Worm (Caenorhabditis elegans) whole organism, mixed stage, embryonic: Measurements from ENCODE around the gene nspd-7.

Experiments
- M03D4.4 ChIP-seq: sonication (generic microtip); optimal IDR thresholded peaks from 2 replicates; lab custom pipeline; 2017; ENCODE audit warnings: mild to moderate bottlenecking, missing genetic modification characterization, missing compliant biosample characterization
- bed-3 ChIP-seq: fragments of 200-800 bp; sonication (Bioruptor generic); optimal IDR thresholded peaks from 3 replicates; lab custom pipeline; 2018; ENCODE audit warnings: mild to moderate bottlenecking, missing genetic modification characterization, moderate library complexity, missing compliant biosample characterization
- blmp-1 ChIP-seq: fragments of 150-350 bp; optimal IDR thresholded peaks from 2 replicates; lab custom pipeline; 2014; ENCODE audit warnings: missing biosample characterization, missing genetic modification characterization
- ceh-39 ChIP-seq: fragments of 150-350 bp; optimal IDR thresholded peaks from 2 replicates; lab custom pipeline; 2014; ENCODE audit warnings: missing biosample characterization, missing genetic modification characterization
- ceh-43 ChIP-seq: fragments of 200-800 bp; sonication (Bioruptor generic); optimal IDR thresholded peaks from 2 replicates; lab custom pipeline; 2018; ENCODE audit warnings: mild to moderate bottlenecking, missing genetic modification characterization, moderate library complexity, missing compliant biosample characterization
- ceh-83 ChIP-seq: fragments of 200-800 bp; sonication (Bioruptor generic); optimal IDR thresholded peaks from 2 replicates; lab custom pipeline; 2018; ENCODE audit warnings: mild to moderate bottlenecking, missing genetic modification characterization, missing compliant biosample characterization
- ces-1 ChIP-seq: fragments of 150-350 bp; optimal IDR thresholded peaks from 2 replicates; lab custom pipeline; 2014; ENCODE audit warnings: missing biosample characterization, missing genetic modification reagents, missing genetic modification characterization
- cnd-1 ChIP-seq: fragments of 200-800 bp; sonication (Bioruptor generic); optimal IDR thresholded peaks from 2 replicates; lab custom pipeline; 2018; ENCODE audit warnings: mild to moderate bottlenecking, missing genetic modification characterization, missing compliant biosample characterization
- drap-1 ChIP-seq: fragments of 200-800 bp; sonication (Bioruptor generic); optimal IDR thresholded peaks from 3 replicates; lab custom pipeline; 2018; ENCODE audit warnings: mild to moderate bottlenecking, missing genetic modification characterization, missing compliant biosample characterization
- elt-3 ChIP-seq: fragments of 150-350 bp; optimal IDR thresholded peaks from 2 replicates; lab custom pipeline; 2014; ENCODE audit warnings: missing biosample characterization, missing genetic modification characterization
- flh-1 ChIP-seq: fragments of 200-800 bp; sonication (Bioruptor generic); optimal IDR thresholded peaks from 2 replicates; lab custom pipeline; 2018; ENCODE audit warnings: mild to moderate bottlenecking, missing genetic modification characterization, moderate library complexity, missing compliant biosample characterization
- ham-2 ChIP-seq: fragments of 200-800 bp; sonication (Bioruptor generic); optimal IDR thresholded peaks from 2 replicates; lab custom pipeline; 2018; ENCODE audit warnings: mild to moderate bottlenecking, missing genetic modification characterization, missing compliant biosample characterization
- hlh-1 ChIP-seq: fragments of 150-350 bp; optimal IDR thresholded peaks from 2 replicates; lab custom pipeline; 2014; ENCODE audit warnings: missing biosample characterization, missing genetic modification reagents, missing genetic modification characterization
- lin-13 ChIP-seq: fragments of 150-350 bp; optimal IDR thresholded peaks from 2 replicates; lab custom pipeline; 2014; ENCODE audit warnings: missing biosample characterization, missing genetic modification characterization
- lin-32 ChIP-seq: fragments of 200-800 bp; sonication (Bioruptor generic); optimal IDR thresholded peaks from 2 replicates; lab custom pipeline; 2018; ENCODE audit warnings: mild to moderate bottlenecking, missing genetic modification characterization, missing compliant biosample characterization
- lsy-2 ChIP-seq: fragments of 150-350 bp; optimal IDR thresholded peaks from 2 replicates; lab custom pipeline; 2014; ENCODE audit warnings: missing biosample characterization, missing genetic modification characterization
- mab-5 ChIP-seq: fragments of 150-350 bp; optimal IDR thresholded peaks from 2 replicates; lab custom pipeline; 2014; ENCODE audit warnings: missing biosample characterization, missing genetic modification characterization
- mep-1 ChIP-seq: fragments of 150-350 bp; optimal IDR thresholded peaks from 2 replicates; lab custom pipeline; 2017; ENCODE audit warnings: missing biosample characterization, missing genetic modification reagents, missing genetic modification characterization, inconsistent platforms
- mls-2 ChIP-seq: sonication (generic microtip); optimal IDR thresholded peaks from 2 replicates; lab custom pipeline; 2016; ENCODE audit warnings: mild to moderate bottlenecking, missing genetic modification characterization, moderate library complexity, missing compliant biosample characterization
- nhr-2 ChIP-seq: fragments of 150-350 bp; optimal IDR thresholded peaks from 2 replicates; lab custom pipeline; 2014; ENCODE audit warnings: missing biosample characterization, missing genetic modification characterization
- nhr-28 ChIP-seq: fragments of 150-350 bp; optimal IDR thresholded peaks from 2 replicates; lab custom pipeline; 2014; ENCODE audit warnings: missing biosample characterization, missing genetic modification characterization
- nhr-76 ChIP-seq: sonication (generic microtip); optimal IDR thresholded peaks from 2 replicates; lab custom pipeline; 2017; ENCODE audit warnings: missing biosample characterization, missing genetic modification characterization
- pha-4 ChIP-seq: fragments of 150-350 bp; optimal IDR thresholded peaks from 2 replicates; lab custom pipeline; 2018; ENCODE audit warnings: missing biosample characterization, missing genetic modification reagents, missing genetic modification characterization
- sem-2 ChIP-seq: fragments of 200-800 bp; sonication (Bioruptor generic); optimal IDR thresholded peaks from 2 replicates; lab custom pipeline; 2018; ENCODE audit warnings: mild to moderate bottlenecking, missing genetic modification characterization, missing compliant biosample characterization
- tbx-8 ChIP-seq: fragments of 200-800 bp; sonication (Bioruptor generic); optimal IDR thresholded peaks from 2 replicates; lab custom pipeline; 2018; ENCODE audit warnings: mild to moderate bottlenecking, missing genetic modification characterization, moderate library complexity, missing compliant biosample characterization
- unc-120 ChIP-seq: sonication (generic microtip); optimal IDR thresholded peaks from 2 replicates; lab custom pipeline; 2017; ENCODE audit warnings: missing genetic modification characterization, missing compliant biosample characterization; ENCODE audit not compliant: poor library complexity, severe bottlenecking
- unc-39 ChIP-seq: fragments of 150-350 bp; optimal IDR thresholded peaks from 2 replicates; lab custom pipeline; 2014; ENCODE audit warnings: missing biosample characterization, missing genetic modification characterization
- unc-62 ChIP-seq: fragments of 150-350 bp; optimal IDR thresholded peaks from 2 replicates; lab custom pipeline; 2014; ENCODE audit warnings: missing biosample characterization, missing genetic modification reagents, missing genetic modification characterization
- zip-8 ChIP-seq: fragments of 150-350 bp; optimal IDR thresholded peaks from 2 replicates; lab custom pipeline; 2014; ENCODE audit warnings: missing biosample characterization, missing genetic modification characterization
- ztf-11 ChIP-seq: fragments of 150-350 bp; optimal IDR thresholded peaks from 2 replicates; lab custom pipeline; 2014; ENCODE audit warnings: missing biosample characterization, missing genetic modification characterization

Gene nspd-7

ce11 chrIV:10243276-10243675, 25.7 kb downstream of the nspd-7 start, which contains the start of gene tkt-1:
Gene tkt-1 (plus strand): TSS chrIV:10243612.
- TF ChIP-seq unc-62 = no peak
- TF ChIP-seq unc-39 (tag; lab: Kevin White, UChicago) = no peak
- TF ChIP-seq bed-3 (GFP tag; lab: Kevin White, UChicago) = no peak
- TF ChIP-seq elt-3 (tag; lab: Kevin White, UChicago) = no peak
- TF ChIP-seq cnd-1 (tag; lab: Kevin White, UChicago) = no peak
- no peak for TF ChIP-seq mep-1 (tag; lab: Kevin White, UChicago)
- no peak for TF ChIP-seq unc-120 (tag; lab: Kevin White, UChicago)
- no peak for TF ChIP-seq sem-2 (GFP tag; lab: Kevin White, UChicago)
- no peak for TF ChIP-seq nhr-28 (tag; lab: Kevin White, UChicago)
- TF ChIP-seq ceh-39 (tag; lab: Kevin White, UChicago) = no peak
- TF ChIP-seq mls-2 (tag; lab: Kevin White, UChicago) = no peak
- TF ChIP-seq ham-2 (GFP tag; lab: Kevin White, UChicago) = no peak
- no peak for TF ChIP-seq pha-4 (tag; lab: Kevin White, UChicago)

- TF ChIP-seq mab-5 (tag; lab: Kevin White, UChicago) (no peak), ham-2 (GFP tag; lab: Kevin White, UChicago) (no peak), nhr-76 (no peak), ceh-43 (GFP tag; lab: Kevin White, UChicago) (no peak), nhr-2 (no peak), cnd-1 (tag; lab: Kevin White, UChicago) (no peak), lin-32 (GFP tag; lab: Kevin White, UChicago) (no peak), drap-1 (no peak), ceh-83 (GFP tag; lab: Kevin White, UChicago) (no peak), hlh-1 (tag; lab: Kevin White, UChicago) (no peak), M03D4.4 (tag; lab: Kevin White, UChicago) (no peak), ceh-39 (tag; lab: Kevin White, UChicago) (no peak), ces-1 (GFP tag; lab: Kevin White, UChicago) (no peak)
These were observed 26.4 kb downstream of the nspd-7 start for ce11 chrIV:10242458-10243123.

ce11 chrIV:10241659-10242058, 27.3 kb downstream of the nspd-7 start, which contains the start of gene lipl-7:
Gene lipl-7 (minus strand): TSS chrIV:10241823.
- no peak for TF ChIP-seq nhr-28 (tag; lab: Kevin White, UChicago)
- TF ChIP-seq ztf-11 = no peak
- TF ChIP-seq ceh-39 (tag; lab: Kevin White, UChicago) = no peak
- no peak for TF ChIP-seq elt-3 (tag; lab: Kevin White, UChicago)
- no peak for TF ChIP-seq nhr-76
- TF ChIP-seq zip-8 (tag; lab: Kevin White, UChicago) = no peak
- TF ChIP-seq hlh-1 (tag; lab: Kevin White, UChicago) = peak; percentile 56
- TF ChIP-seq unc-120 (tag; lab: Kevin White, UChicago) = no peak
- no peak for TF ChIP-seq cnd-1 (tag; lab: Kevin White, UChicago)
- TF ChIP-seq tbx-8 (GFP tag; lab: Kevin White, UChicago) = no peak
- TF ChIP-seq M03D4.4 (tag; lab: Kevin White, UChicago) = no peak
- peak; percentile 93 for TF ChIP-seq nhr-2
- no peak for TF ChIP-seq flh-1 (GFP tag; lab: Kevin White, UChicago)
- no peak for TF ChIP-seq sem-2 (GFP tag; lab: Kevin White, UChicago)
- no peak for TF ChIP-seq mab-5 (tag; lab: Kevin White, UChicago)

ce11 chrIV:10239045-10239444, 29.9 kb downstream of the nspd-7 start, which contains the start of gene ech-8:
Gene ech-8 (minus strand): TSS chrIV:10239176.
- TF ChIP-seq mab-5 (tag; lab: Kevin White, UChicago) (no peak), mep-1 (tag; lab: Kevin White, UChicago) (no peak), lsy-2 (tag; lab: Kevin White, UChicago) (no peak), unc-62 (no peak), lin-13 (tag; lab: Kevin White, UChicago) (no peak), nhr-28 (tag; lab: Kevin White, UChicago) (no peak), drap-1 (no peak), flh-1 (GFP tag; lab: Kevin White, UChicago) (no peak), blmp-1 (no peak), hlh-1 (tag; lab: Kevin White, UChicago) (no peak), mls-2 (tag; lab: Kevin White, UChicago) (no peak), tbx-8 (GFP tag; lab: Kevin White, UChicago) (no peak), pha-4 (tag; lab: Kevin White, UChicago) (no peak)
